Fruit fly (Drosophila melanogaster): Measurements from ENCODE around the gene Fum2.
A peak's percentile ranks its signal among the peaks of the same experiment; 100 is the strongest.

Gene Fum2

DNA sequence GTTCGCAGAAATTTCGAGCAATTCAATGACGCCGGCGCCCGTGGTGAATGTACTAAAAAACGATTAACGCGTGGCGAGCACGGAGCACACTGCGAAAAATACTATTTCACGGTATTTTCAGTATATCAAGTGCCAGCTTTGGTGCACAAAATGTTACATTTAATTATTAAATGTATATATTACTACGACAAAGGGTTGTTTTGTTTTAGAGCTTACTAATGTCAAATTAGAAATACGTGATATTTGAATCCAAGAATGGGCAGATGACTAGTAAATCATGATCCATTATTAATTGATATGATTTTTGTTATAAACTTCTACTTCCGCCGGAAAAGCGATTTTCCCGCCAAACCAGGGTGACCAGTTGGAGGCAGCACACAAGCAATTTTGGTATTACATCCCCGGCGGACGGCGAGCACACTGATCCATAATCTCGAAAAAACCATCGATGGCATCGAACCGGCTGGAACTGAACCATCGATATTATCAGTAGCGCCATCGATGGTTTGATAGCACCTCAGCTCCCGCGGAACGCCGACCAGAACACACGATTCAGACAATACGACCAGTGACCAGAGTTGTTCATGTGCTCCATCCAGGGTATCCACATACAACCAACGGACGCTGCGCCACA, 27.3 kb upstream of the Fum2 start, which contains the start of the genes CG3226 and Cdc7 (continued):
- TF ChIP-seq slbo (GFP tag; IDR thresholded peaks at IDR 0.05): peak; percentile 39; the same call in 1 of the 2 replicates
- TF ChIP-seq chn (GFP tag; optimal IDR thresholded peaks at IDR 0.05): no peak
- TF ChIP-seq CG14860 (GFP tag; IDR thresholded peaks at IDR 0.05; ENCODE audit: partially characterized antibody): peak; percentile 56
- TF ChIP-seq sr (GFP tag; IDR thresholded peaks at IDR 0.05): peak; percentile 19; the same call in 1 of the 3 replicates
- peak; percentile 43 for TF ChIP-seq CG7928 (GFP tag; optimal IDR thresholded peaks at IDR 0.05)
- TF ChIP-seq kah (GFP tag; optimal IDR thresholded peaks at IDR 0.05): peak; percentile 47
- peak; percentile 66 for TF ChIP-seq CG12769 (tag; optimal IDR thresholded peaks at IDR 0.05)
- TF ChIP-seq CG17568 (GFP tag; optimal IDR thresholded peaks at IDR 0.05): peak; percentile 66
- peak; percentile 44; the same call in 2 of the 3 replicates for TF ChIP-seq croc (GFP tag; conservative IDR thresholded peaks at IDR 0.05)
- TF ChIP-seq CG15073 (GFP tag; optimal IDR thresholded peaks at IDR 0.05): no peak
- TF ChIP-seq CG31365 (tag; optimal IDR thresholded peaks at IDR 0.05): peak; percentile 45
- TF ChIP-seq peb (GFP tag; IDR thresholded peaks at IDR 0.05): no peak
- peak; percentile 77 for TF ChIP-seq E2f2 (GFP tag; IDR thresholded peaks at IDR 0.05)
- TF ChIP-seq CG17359 (tag; optimal IDR thresholded peaks at IDR 0.05): peak; percentile 44
- TF ChIP-seq kay (GFP tag; optimal IDR thresholded peaks at IDR 0.05): no peak
- peak; percentile 87 for TF ChIP-seq sens (GFP tag)
- TF ChIP-seq CG11456 (GFP tag; IDR thresholded peaks at IDR 0.05): peak; percentile 78; the same call in 2 of the 3 replicates
- peak; percentile 86 for TF ChIP-seq CG9797 (GFP tag; optimal IDR thresholded peaks at IDR 0.05)
- peak; percentile 87 for TF ChIP-seq Bgb (GFP tag; IDR thresholded peaks at IDR 0.05; ENCODE audit: partially characterized antibody)
- TF ChIP-seq hth (optimal IDR thresholded peaks at IDR 0.05): no peak
- TF ChIP-seq CG10543 (GFP tag; optimal IDR thresholded peaks at IDR 0.05): peak; percentile 82
- no peak for TF ChIP-seq Tbp (GFP tag; optimal IDR thresholded peaks at IDR 0.05)
- TF ChIP-seq CG1647 (GFP tag; optimal IDR thresholded peaks at IDR 0.05): no peak
- no peak for TF ChIP-seq Awh (GFP tag; IDR thresholded peaks at IDR 0.05)
- peak; percentile 68 for TF ChIP-seq zfh1 (GFP tag; IDR thresholded peaks at IDR 0.05)
- TF ChIP-seq CG16779 (GFP tag; IDR thresholded peaks at IDR 0.05): no peak
- TF ChIP-seq CG8290 (GFP tag; optimal IDR thresholded peaks at IDR 0.05): peak; percentile 24
- TF ChIP-seq CG8290 (tag; optimal IDR thresholded peaks at IDR 0.05): peak; percentile 39 to 85
- no peak for TF ChIP-seq HmgD (GFP tag; optimal IDR thresholded peaks at IDR 0.05)
- TF ChIP-seq CG13624 (GFP tag; optimal IDR thresholded peaks at IDR 0.05): peak; percentile 48
- peak; percentile 25 to 46 for TF ChIP-seq dpn (GFP tag; optimal IDR thresholded peaks at IDR 0.05)
- TF ChIP-seq hbn (GFP tag; IDR thresholded peaks at IDR 0.05; ENCODE audit: partially characterized antibody): peak; percentile 63; the same call in 1 of the 2 replicates
- TF ChIP-seq CrebB (tag; optimal IDR thresholded peaks at IDR 0.05): peak; percentile 72
- no peak for TF ChIP-seq CG1602 (GFP tag; optimal IDR thresholded peaks at IDR 0.05)
- peak in 1 of 3 experiments; percentile 47 for TF ChIP-seq lola (GFP tag; optimal IDR thresholded peaks at IDR 0.05)
- TF ChIP-seq gsb (GFP tag; IDR thresholded peaks at IDR 0.05): no peak
- TF ChIP-seq CG1529 (GFP tag; optimal IDR thresholded peaks at IDR 0.05): peak; percentile 62
- peak; percentile 83 for TF ChIP-seq CG42726 (GFP tag; IDR thresholded peaks at IDR 0.05; ENCODE audit: partially characterized antibody)
- peak; percentile 28 for TF ChIP-seq Dip3 (GFP tag; optimal IDR thresholded peaks at IDR 0.05)
- TF ChIP-seq danr (GFP tag; IDR thresholded peaks at IDR 0.05): no peak
- TF ChIP-seq bowl (GFP tag; IDR thresholded peaks at IDR 0.05): no peak
- peak; percentile 54 for TF ChIP-seq CHES-1-like (GFP tag; optimal IDR thresholded peaks at IDR 0.05)
- TF ChIP-seq scrt (GFP tag; optimal IDR thresholded peaks at IDR 0.05): peak; percentile 65
- peak; percentile 72 for TF ChIP-seq tna (GFP tag; IDR thresholded peaks at IDR 0.05; ENCODE audit: partially characterized antibody)
- TF ChIP-seq MESR4 (GFP tag; optimal IDR thresholded peaks at IDR 0.05): peak; percentile 73
- peak; percentile 10 for TF ChIP-seq gcm2 (GFP tag; optimal IDR thresholded peaks at IDR 0.05)
- TF ChIP-seq Vsx1 (GFP tag; optimal IDR thresholded peaks at IDR 0.05): peak; percentile 78
- peak; percentile 63; the same call in 1 of the 2 replicates for TF ChIP-seq E2f1 (GFP tag; IDR thresholded peaks at IDR 0.05)
- TF ChIP-seq vvl (GFP tag; IDR thresholded peaks at IDR 0.05): peak; percentile 78
- TF ChIP-seq CG13287 (GFP tag; IDR thresholded peaks at IDR 0.05; ENCODE audit: partially characterized antibody): peak; percentile 76
